Worm (Caenorhabditis elegans) whole organism, mixed stage, embryonic: Measurements from ENCODE around the gene cdgs-1.

Source experiments
- nhr-237 ChIP-seq: fragments of 150-350 bp; optimal IDR thresholded peaks from 2 replicates; lab custom pipeline; 2014; ENCODE audit warnings: missing biosample characterization, missing genetic modification characterization
- unc-62 ChIP-seq: fragments of 150-350 bp; optimal IDR thresholded peaks from 2 replicates; lab custom pipeline; 2014; ENCODE audit warnings: missing biosample characterization, missing genetic modification reagents, missing genetic modification characterization
- ztf-11 ChIP-seq: fragments of 150-350 bp; optimal IDR thresholded peaks from 2 replicates; lab custom pipeline; 2014; ENCODE audit warnings: missing biosample characterization, missing genetic modification characterization

DNA sequence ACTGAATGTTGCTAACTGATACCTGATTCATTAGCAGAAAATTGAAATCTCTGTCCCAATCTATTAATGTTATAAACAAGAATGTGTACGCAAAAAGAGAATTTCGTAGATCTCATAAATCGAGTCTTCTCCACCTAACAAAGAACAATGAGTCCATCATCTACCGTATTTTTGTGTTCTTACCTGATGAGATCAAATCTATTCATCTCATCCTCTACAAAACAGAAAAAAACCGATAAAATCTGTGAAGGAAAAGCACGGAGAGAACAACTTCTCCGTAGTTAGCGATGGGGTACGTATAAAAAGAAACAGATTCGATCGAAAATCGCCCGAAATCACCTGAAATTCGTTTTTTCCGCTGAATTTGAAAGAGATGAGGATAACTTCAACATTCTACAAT lies 7.0 kb downstream of the cdgs-1 start, which contains the start of gene C33H5.1:
- TF ChIP-seq ztf-11 (tag; lab: Kevin White, UChicago) (no peak), unc-62 (GFP tag; lab: Kevin White, UChicago) (no peak), nhr-237 (tag; lab: Kevin White, UChicago) (no peak)
